Worm (Caenorhabditis elegans) whole organism, L4 larva: Measurements from ENCODE around the gene sru-27.

Experiments
- F26F4.8 ChIP-seq: fragments of 200-800 bp; sonication (Bioruptor generic); conservative IDR thresholded peaks from 2 replicates; pipeline ENCODE4 v1.3.6; 2022; ENCODE audit warnings: missing genetic modification characterization, missing compliant biosample characterization
- ama-1 ChIP-seq: fragments of 150-350 bp; optimal IDR thresholded peaks from 2 replicates; lab custom pipeline; 2014; ENCODE audit warnings: inconsistent platforms, mixed read lengths
- dpl-1 ChIP-seq: fragments of 150-350 bp; optimal IDR thresholded peaks from 2 replicates; lab custom pipeline; 2014; ENCODE audit warnings: missing biosample characterization, missing genetic modification reagents, missing genetic modification characterization
- hmg-1.1 ChIP-seq: fragments of 200-800 bp; sonication (Bioruptor generic); IDR thresholded peaks from 2 replicates; pipeline ENCODE4 v1.3.6; 2022; ENCODE audit warnings: missing genetic modification reagents, missing genetic modification characterization, missing compliant biosample characterization
- lir-3 ChIP-seq: sonication (generic microtip); optimal IDR thresholded peaks from 2 replicates; lab custom pipeline; 2016; ENCODE audit warnings: mild to moderate bottlenecking, missing genetic modification characterization, missing compliant biosample characterization
- nhr-76 ChIP-seq: fragments of 150-350 bp; optimal IDR thresholded peaks from 2 replicates; lab custom pipeline; 2014; ENCODE audit warnings: missing biosample characterization, missing genetic modification characterization

DNA sequence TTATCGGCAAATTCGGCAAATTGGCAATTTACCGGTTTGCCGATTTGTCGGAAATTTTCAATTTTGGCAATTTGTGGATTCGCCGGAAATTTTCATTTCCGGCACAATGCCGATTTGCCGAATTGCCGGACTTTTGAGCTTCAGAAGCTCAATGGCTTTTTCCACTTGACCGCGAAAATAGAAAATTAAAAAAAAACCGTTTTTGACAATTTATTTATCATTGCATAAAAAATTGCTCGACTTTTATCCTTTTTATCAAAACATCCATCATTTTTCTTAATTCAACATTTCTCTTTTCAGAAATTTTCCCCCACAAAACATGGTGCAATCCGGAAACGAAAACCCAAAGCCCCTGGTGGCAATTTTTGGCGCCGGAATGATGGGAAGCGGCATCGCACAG lies 39.2 kb upstream of the sru-27 start, which contains the start of gene hacd-1:
- no peak for TF ChIP-seq hmg-1.1 (GFP tag; lab: Robert Waterston, UW)
- TF ChIP-seq ama-1 (lab: Kevin White, UChicago) = no peak
- no peak for TF ChIP-seq nhr-76 (tag; lab: Kevin White, UChicago)
- no peak for TF ChIP-seq lir-3
- TF ChIP-seq F26F4.8 (GFP tag; lab: Robert Waterston, UW) = no peak
- TF ChIP-seq dpl-1 (GFP tag; lab: Kevin White, UChicago) = no peak
